Worm (Caenorhabditis elegans) whole organism, L4/young adult: ENCODE measurements around the gene Y51A2B.8.
"Not testable (repeated sequence)": the region's sequence is repeated elsewhere in the genome, so short reads cannot be mapped to it uniquely, and the experiment has no call there.

ENCODE experiments used
- W03F9.2 ChIP-seq: fragments of 150-350 bp; optimal IDR thresholded peaks from 2 replicates; lab custom pipeline; 2014; ENCODE audit warnings: missing biosample characterization, missing genetic modification characterization
- dao-5 ChIP-seq: sonication (generic microtip); optimal IDR thresholded peaks from 2 replicates; lab custom pipeline; 2016; ENCODE audit warnings: missing genotype, missing genetic modification characterization, moderate library complexity, missing compliant biosample characterization
- him-1 ChIP-seq: sonication (generic microtip); optimal IDR thresholded peaks from 2 replicates; lab custom pipeline; 2016; ENCODE audit warnings: missing genotype, missing genetic modification reagents, missing genetic modification characterization, missing compliant biosample characterization

The Y51A2B.8 gene

ce11 chrV:18371028-18371427 lies 7.9 kb upstream of the Y51A2B.8 start:
- no peak for TF ChIP-seq dao-5 (tag; lab: Kevin White, UChicago)
- TF ChIP-seq W03F9.2 (tag; lab: Kevin White, UChicago) = no peak
- TF ChIP-seq him-1 = no peak

- no peak for TF ChIP-seq W03F9.2 (tag; lab: Kevin White, UChicago)
- no peak for TF ChIP-seq dao-5 (tag; lab: Kevin White, UChicago)
- TF ChIP-seq him-1 = no peak
Observed at ce11 chrV:18371579-18371978, 7.3 kb upstream of the Y51A2B.8 start, which contains the start of gene C08E8.4. Gene C08E8.4, plus strand, starts transcription at chrV:18371846.

ce11 chrV:18374194-18374593 lies 4.7 kb upstream of the Y51A2B.8 start, which contains the start of gene Y51A2B.2:
Gene Y51A2B.2, plus strand, starts transcription at chrV:18374494.
- TF ChIP-seq dao-5 (tag; lab: Kevin White, UChicago) = no peak
- TF ChIP-seq him-1 = no peak
- TF ChIP-seq W03F9.2 (tag; lab: Kevin White, UChicago) = no peak

ce11 chrV:18375551-18375950 lies 3.4 kb upstream of the Y51A2B.8 start:
- TF ChIP-seq him-1 (no peak), W03F9.2 (tag; lab: Kevin White, UChicago) (no peak), dao-5 (tag; lab: Kevin White, UChicago) (no peak)

ce11 chrV:18382590-18382989 lies 3.7 kb downstream of the Y51A2B.8 start, which contains the start of gene nhr-288:
Gene nhr-288, minus strand, starts transcription at chrV:18382690.
- TF ChIP-seq dao-5 (tag; lab: Kevin White, UChicago) (no peak), W03F9.2 (tag; lab: Kevin White, UChicago) (no peak), him-1 (no peak)

ce11 chrV:18389046-18389445 lies 10.1 kb downstream of the Y51A2B.8 start, which contains the start of the genes Y51A2B.4 and Y51A2B.5:
Gene Y51A2B.4, minus strand, starts transcription at chrV:18389146.
Gene Y51A2B.5, plus strand, starts transcription at chrV:18389277.
- TF ChIP-seq dao-5 (tag; lab: Kevin White, UChicago) (no peak), him-1 (no peak), W03F9.2 (tag; lab: Kevin White, UChicago) (no peak)

ce11 chrV:18394203-18394602 lies 15.3 kb downstream of the Y51A2B.8 start, which contains the start of gene Y51A2B.6:
Gene Y51A2B.6, minus strand, starts transcription at chrV:18394303.
- TF ChIP-seq dao-5 (tag; lab: Kevin White, UChicago) (no peak), W03F9.2 (tag; lab: Kevin White, UChicago) (no peak), him-1 (no peak)

ce11 chrV:18395649-18396048 lies 16.7 kb downstream of the Y51A2B.8 start, which contains the start of gene Y51A2B.9:
Gene Y51A2B.9, minus strand, starts transcription at chrV:18395749.
- TF ChIP-seq him-1 = no peak
- no peak for TF ChIP-seq W03F9.2 (tag; lab: Kevin White, UChicago)
- TF ChIP-seq dao-5 (tag; lab: Kevin White, UChicago) = no peak

- TF ChIP-seq W03F9.2 (tag; lab: Kevin White, UChicago) (no peak), him-1 (no peak), dao-5 (tag; lab: Kevin White, UChicago) (no peak)
Observed at ce11 chrV:18397814-18398213, 18.9 kb downstream of the Y51A2B.8 start, which contains the start of gene Y51A2B.16. Gene Y51A2B.16, minus strand, starts transcription at chrV:18397914.

ce11 chrV:18402743-18403142 lies 23.8 kb downstream of the Y51A2B.8 start:
- TF ChIP-seq him-1 (no peak), W03F9.2 (tag; lab: Kevin White, UChicago) (no peak), dao-5 (tag; lab: Kevin White, UChicago) (no peak)

ce11 chrV:18404767-18405166 lies 25.8 kb downstream of the Y51A2B.8 start, which contains the start of gene srh-209:
Gene srh-209, minus strand, starts transcription at chrV:18404867.
- not testable (repeated sequence) for TF ChIP-seq W03F9.2 (tag; lab: Kevin White, UChicago); him-1; dao-5 (tag; lab: Kevin White, UChicago)

- TF ChIP-seq him-1 (no peak), dao-5 (tag; lab: Kevin White, UChicago) (no peak), W03F9.2 (tag; lab: Kevin White, UChicago) (no peak)
Observed at ce11 chrV:18410142-18410541, 31.2 kb downstream of the Y51A2B.8 start, which contains the start of gene srh-207. Gene srh-207, minus strand, starts transcription at chrV:18410242.

- TF ChIP-seq dao-5 (tag; lab: Kevin White, UChicago) (no peak), him-1 (no peak), W03F9.2 (tag; lab: Kevin White, UChicago) (no peak)
Observed at ce11 chrV:18412351-18412750, 33.4 kb downstream of the Y51A2B.8 start.

ce11 chrV:18412887-18413286 lies 34.0 kb downstream of the Y51A2B.8 start, which contains the start of gene ZK262.2:
Gene ZK262.2, minus strand, starts transcription at chrV:18412987.
- no peak for TF ChIP-seq W03F9.2 (tag; lab: Kevin White, UChicago)
- TF ChIP-seq dao-5 (tag; lab: Kevin White, UChicago) = no peak
- no peak for TF ChIP-seq him-1
